Worm (Caenorhabditis elegans) whole organism, L4 larva: ENCODE results near the gene F13A7.14.

Source experiments
- R02D3.7 ChIP-seq: fragments of 150-350 bp; sonication (generic microtip); optimal IDR thresholded peaks from 3 replicates; lab custom pipeline; 2014; ENCODE audit warnings: missing biosample characterization, missing genetic modification characterization
- T20F7.1 ChIP-seq: fragments of 200-800 bp; sonication (Bioruptor generic); optimal IDR thresholded peaks from 2 replicates; lab custom pipeline; 2018; ENCODE audit warnings: mild to moderate bottlenecking, missing genetic modification characterization, missing compliant biosample characterization
- Y5F2A.4 ChIP-seq: fragments of 200-800 bp; sonication (Bioruptor generic); optimal IDR thresholded peaks from 2 replicates; lab custom pipeline; 2018; ENCODE audit warnings: mild to moderate bottlenecking, missing genetic modification characterization, missing compliant biosample characterization
- Y75B8A.6 ChIP-seq: fragments of 200-800 bp; sonication (Bioruptor generic); IDR thresholded peaks from 2 replicates; pipeline ENCODE4 v1.3.6; 2022; ENCODE audit warnings: missing genetic modification reagents, missing genetic modification characterization, missing compliant biosample characterization
- attf-4 ChIP-seq: sonication (generic microtip); optimal IDR thresholded peaks from 3 replicates; lab custom pipeline; 2017; ENCODE audit warnings: missing biosample characterization, missing genetic modification characterization
- ceh-20 ChIP-seq: fragments of 200-800 bp; sonication (Bioruptor generic); IDR thresholded peaks from 2 replicates; pipeline ENCODE4 v1.3.6; 2022; ENCODE audit warnings: missing genetic modification reagents, missing genetic modification characterization, missing compliant biosample characterization
- ceh-28 ChIP-seq: fragments of 150-350 bp; optimal IDR thresholded peaks from 2 replicates; lab custom pipeline; 2014; ENCODE audit warnings: missing biosample characterization, missing genetic modification reagents, missing genetic modification characterization
- ceh-32 ChIP-seq: sonication (generic microtip); optimal IDR thresholded peaks from 2 replicates; lab custom pipeline; 2016; ENCODE audit warnings: mild to moderate bottlenecking, missing genetic modification characterization, missing compliant biosample characterization; ENCODE audit not compliant: poor library complexity
- ceh-44 ChIP-seq: fragments of 200-800 bp; sonication (Bioruptor generic); IDR thresholded peaks from 2 replicates; pipeline ENCODE4 v1.3.6; 2022; ENCODE audit warnings: missing genetic modification reagents, missing genetic modification characterization, missing compliant biosample characterization
- ceh-62 ChIP-seq: sonication (generic microtip); optimal IDR thresholded peaks from 2 replicates; lab custom pipeline; 2017; ENCODE audit warnings: missing biosample characterization, missing genetic modification characterization
- daf-12 ChIP-seq: fragments of 150-350 bp; optimal IDR thresholded peaks from 2 replicates; lab custom pipeline; 2014; ENCODE audit warnings: missing biosample characterization, missing genetic modification reagents, missing genetic modification characterization
- daf-19 ChIP-seq: fragments of 200-800 bp; sonication (Bioruptor generic); conservative IDR thresholded peaks from 2 replicates; pipeline ENCODE4 v1.3.6; 2022; ENCODE audit warnings: missing genetic modification characterization, missing compliant biosample characterization
- daf-8 ChIP-seq: fragments of 200-800 bp; sonication (Bioruptor generic); IDR thresholded peaks from 2 replicates; pipeline ENCODE4 v1.3.6; 2022; ENCODE audit warnings: missing genetic modification characterization, missing compliant biosample characterization
- dmd-9 ChIP-seq: fragments of 200-800 bp; sonication (Bioruptor generic); IDR thresholded peaks from 2 replicates; pipeline ENCODE4 v1.3.6; 2022; ENCODE audit warnings: missing genetic modification reagents, missing genetic modification characterization, missing compliant biosample characterization
- egl-43 ChIP-seq: fragments of 200-800 bp; sonication (Bioruptor generic); IDR thresholded peaks from 2 replicates; pipeline ENCODE4 v1.3.6; 2022; ENCODE audit warnings: missing genetic modification reagents, missing genetic modification characterization, missing compliant biosample characterization
- hif-1 ChIP-seq, 2 experiments: sonication (generic microtip); optimal IDR thresholded peaks; 2 replicates each; lab custom pipeline; 2016 to 2017; ENCODE audit warnings: missing compliant biosample characterization in 2 of 2, missing genetic modification characterization in 2 of 2, missing genetic modification reagents in 2 of 2, missing genotype in 2 of 2, mild to moderate bottlenecking in 1 of 2
- hlh-11 ChIP-seq: fragments of 200-800 bp; sonication (Bioruptor generic); optimal IDR thresholded peaks from 2 replicates; lab custom pipeline; 2018; ENCODE audit warnings: mild to moderate bottlenecking, missing genetic modification characterization, missing compliant biosample characterization
- lim-7 ChIP-seq: fragments of 200-800 bp; sonication (Bioruptor generic); IDR thresholded peaks from 2 replicates; pipeline ENCODE4 v1.3.6; 2022; ENCODE audit warnings: missing genetic modification characterization, missing compliant biosample characterization
- lin-1 ChIP-seq: fragments of 200-800 bp; sonication (Bioruptor generic); IDR thresholded peaks from 2 replicates; pipeline ENCODE4 v1.3.6; 2022; ENCODE audit warnings: missing genetic modification reagents, missing genetic modification characterization, missing compliant biosample characterization
- lin-38 ChIP-seq: fragments of 200-800 bp; sonication (Bioruptor generic); IDR thresholded peaks from 2 replicates; pipeline ENCODE4 v1.3.6; 2022; ENCODE audit warnings: missing genetic modification reagents, missing genetic modification characterization, missing compliant biosample characterization
- lin-39 ChIP-seq: fragments of 150-350 bp; optimal IDR thresholded peaks from 2 replicates; lab custom pipeline; 2014; ENCODE audit warnings: missing biosample characterization, missing genetic modification reagents, missing genetic modification characterization
- lir-3 ChIP-seq: sonication (generic microtip); optimal IDR thresholded peaks from 2 replicates; lab custom pipeline; 2016; ENCODE audit warnings: mild to moderate bottlenecking, missing genetic modification characterization, missing compliant biosample characterization
- lsy-2 ChIP-seq, 2 experiments: fragments of 150-350 bp in 1 of 2; sonication (generic microtip) in 1 of 2; optimal IDR thresholded peaks; 2 replicates each; lab custom pipeline; 2014 to 2017; ENCODE audit warnings: missing biosample characterization in 2 of 2, missing genetic modification characterization in 2 of 2
- mdt-29 ChIP-seq: fragments of 200-800 bp; sonication (Bioruptor generic); IDR thresholded peaks from 2 replicates; pipeline ENCODE4 v1.3.6; 2022; ENCODE audit warnings: missing genetic modification reagents, missing genetic modification characterization, missing compliant biosample characterization
- nhr-102 ChIP-seq: sonication (generic microtip); optimal IDR thresholded peaks from 2 replicates; lab custom pipeline; 2016; ENCODE audit warnings: mild to moderate bottlenecking, missing genetic modification characterization, moderate library complexity, missing compliant biosample characterization
- nhr-111 ChIP-seq: fragments of 200-800 bp; sonication (Bioruptor generic); optimal IDR thresholded peaks from 2 replicates; lab custom pipeline; 2018; ENCODE audit warnings: mild to moderate bottlenecking, missing genetic modification characterization, missing compliant biosample characterization
- nhr-237 ChIP-seq: sonication (generic microtip); optimal IDR thresholded peaks from 2 replicates; lab custom pipeline; 2017; ENCODE audit warnings: missing biosample characterization, missing genetic modification characterization
- nhr-41 ChIP-seq: fragments of 200-800 bp; sonication (Bioruptor generic); IDR thresholded peaks from 2 replicates; pipeline ENCODE4 v1.3.6; 2022; ENCODE audit warnings: missing genetic modification reagents, missing genetic modification characterization, missing compliant biosample characterization
- nhr-42 ChIP-seq: fragments of 200-800 bp; sonication (Bioruptor generic); IDR thresholded peaks from 2 replicates; pipeline ENCODE4 v1.3.6; 2022; ENCODE audit warnings: missing genetic modification characterization, missing compliant biosample characterization
- nhr-77 ChIP-seq: fragments of 150-350 bp; optimal IDR thresholded peaks from 2 replicates; lab custom pipeline; 2014; ENCODE audit warnings: missing biosample characterization, missing genetic modification characterization
- skn-1 ChIP-seq: fragments of 150-350 bp; optimal IDR thresholded peaks from 2 replicates; lab custom pipeline; 2014; ENCODE audit warnings: missing biosample characterization, missing genetic modification characterization
- snpc-4 ChIP-seq: fragments of 150-350 bp; optimal IDR thresholded peaks from 2 replicates; lab custom pipeline; 2014; ENCODE audit warnings: missing biosample characterization, missing genetic modification characterization
- unc-130 ChIP-seq: sonication (generic microtip); optimal IDR thresholded peaks from 2 replicates; lab custom pipeline; 2016; ENCODE audit warnings: missing genetic modification reagents, missing genetic modification characterization, missing compliant biosample characterization
- unc-62 ChIP-seq, 3 experiments: fragments of 150-350 bp in 1 of 3; sonication (generic microtip); optimal IDR thresholded peaks in 2 of 3; peaks in 1 of 3; 1 replicate in 1 of 3; 2 replicates in 2 of 3; lab custom pipeline; 2014 to 2017; ENCODE audit warnings: missing biosample characterization in 3 of 3, missing genetic modification characterization in 3 of 3, missing genetic modification reagents in 3 of 3, missing genotype in 1 of 3
- vab-7 ChIP-seq: fragments of 200-800 bp; sonication (Bioruptor generic); IDR thresholded peaks from 2 replicates; pipeline ENCODE4 v1.3.6; 2022; ENCODE audit warnings: missing genetic modification reagents, missing genetic modification characterization, missing compliant biosample characterization
- zfp-2 ChIP-seq: sonication (generic microtip); optimal IDR thresholded peaks from 2 replicates; lab custom pipeline; 2016; ENCODE audit warnings: mild to moderate bottlenecking, missing genetic modification characterization, missing compliant biosample characterization
- zfp-3 ChIP-seq: fragments of 200-800 bp; sonication (Bioruptor generic); conservative IDR thresholded peaks from 2 replicates; pipeline ENCODE4 v1.3.6; 2022; ENCODE audit warnings: missing genetic modification reagents, missing genetic modification characterization, missing compliant biosample characterization

F13A7.14 gene

ce11 chrV:16395739-16396138, 6.0 kb upstream of the F13A7.14 start, which contains the start of gene F13A7.12:
Gene F13A7.12 (plus strand): TSS chrV:16396039.
- TF ChIP-seq Y5F2A.4 (GFP tag; lab: Kevin White, UChicago) (no peak), skn-1 (tag; lab: Kevin White, UChicago) (no peak), nhr-41 (GFP tag; lab: Robert Waterston, UW) (no peak), nhr-102 (tag; lab: Kevin White, UChicago) (no peak), ceh-44 (GFP tag; lab: Robert Waterston, UW) (no peak), lin-1 (GFP tag; lab: Robert Waterston, UW) (no peak), zfp-2 (no peak), daf-12 (no peak), attf-4 (tag; lab: Kevin White, UChicago) (no peak), nhr-42 (no peak), nhr-237 (tag; lab: Kevin White, UChicago) (no peak), lir-3 (tag; lab: Kevin White, UChicago) (no peak), hlh-11 (tag; lab: Kevin White, UChicago) (no peak), ceh-62 (tag; lab: Kevin White, UChicago) (no peak), snpc-4 (tag; lab: Kevin White, UChicago) (no peak), lin-39 (tag; lab: Kevin White, UChicago) (no peak), nhr-111 (GFP tag; lab: Kevin White, UChicago) (no peak)
- TF ChIP-seq, all 104 proteins: peak for 0

DNA sequence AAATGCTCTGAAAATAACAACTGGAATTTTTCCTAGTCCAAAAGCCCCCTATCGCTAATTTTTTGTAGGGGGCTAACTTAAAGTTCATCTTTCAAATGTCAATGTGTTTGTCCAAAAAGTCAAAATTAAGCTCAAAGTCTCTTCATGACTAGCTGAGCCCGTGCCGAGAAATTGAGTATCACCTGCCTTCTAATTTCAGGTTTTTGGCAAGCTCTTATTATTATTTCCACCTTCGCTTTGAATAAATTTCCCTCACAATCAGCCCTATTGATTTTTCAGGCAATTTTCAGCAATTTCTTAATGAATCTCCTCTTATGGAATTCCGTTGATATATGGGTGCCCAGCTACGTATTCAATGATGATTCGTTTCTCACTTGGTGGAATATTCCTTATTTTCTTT, 2.3 kb upstream of the F13A7.14 start, which contains the start of gene sre-36:
TSS of gene sre-36 (plus strand) at position 301 of the 400 bp plus-strand sequence.
- TF ChIP-seq daf-8 (GFP tag; lab: Robert Waterston, UW) (no peak), zfp-3 (GFP tag; lab: Robert Waterston, UW) (no peak), lir-3 (tag; lab: Kevin White, UChicago) (no peak), lin-38 (no peak), nhr-77 (tag; lab: Kevin White, UChicago) (no peak), unc-62 (GFP tag; optimal IDR thresholded peaks at IDR 0.05 in 1 of 2; lab: Kevin White, UChicago) (peak in 1 of 2 experiments; percentile 52), unc-62 (tag; optimal IDR thresholded peaks at IDR 0.05; lab: Kevin White, UChicago) (no peak), vab-7 (GFP tag; lab: Robert Waterston, UW) (no peak), ceh-20 (GFP tag; lab: Robert Waterston, UW) (no peak)

DNA sequence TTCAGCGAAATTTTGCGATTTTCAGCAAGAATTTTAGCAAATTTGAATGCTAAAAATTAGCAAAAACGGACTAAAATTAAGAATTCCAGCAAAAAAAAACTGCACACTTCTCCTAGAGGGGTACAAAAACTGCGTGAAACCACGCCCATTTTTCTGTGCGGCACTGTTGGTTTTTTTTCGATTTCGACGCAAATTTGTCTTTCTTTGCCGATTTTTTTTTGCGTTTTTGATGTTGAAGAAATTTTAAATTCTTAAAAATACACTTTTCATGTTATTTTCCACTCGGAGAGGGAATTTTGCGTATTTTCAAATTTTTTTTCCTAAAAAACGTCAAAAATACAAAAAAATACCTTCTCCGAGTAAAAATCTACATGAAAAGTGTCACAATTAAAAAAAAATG, 2.3 kb downstream of the F13A7.14 start, which contains the start of gene syp-1:
TSS of gene syp-1 (plus strand) at position 301 of the 400 bp plus-strand sequence.
- TF ChIP-seq ceh-28 (tag; lab: Kevin White, UChicago) (no peak), ceh-32 (tag; lab: Kevin White, UChicago) (no peak), R02D3.7 (tag; lab: Kevin White, UChicago) (no peak), unc-130 (GFP tag; lab: Kevin White, UChicago) (no peak), attf-4 (tag; lab: Kevin White, UChicago) (no peak), lim-7 (GFP tag; lab: Robert Waterston, UW) (no peak), Y75B8A.6 (GFP tag; lab: Robert Waterston, UW) (no peak), mdt-29 (GFP tag; lab: Robert Waterston, UW) (no peak), lsy-2 (tag; optimal IDR thresholded peaks at IDR 0.05; lab: Kevin White, UChicago) (no peak), daf-19 (GFP tag; lab: Robert Waterston, UW) (no peak), egl-43 (no peak), dmd-9 (GFP tag; lab: Robert Waterston, UW) (no peak), hif-1 (tag; optimal IDR thresholded peaks at IDR 0.05; lab: Kevin White, UChicago) (no peak), T20F7.1 (GFP tag; lab: Kevin White, UChicago) (no peak), nhr-41 (GFP tag; lab: Robert Waterston, UW) (no peak)
